Worm (Caenorhabditis elegans) whole organism, L4 larva: ENCODE results near the gene srz-54.
A peak's percentile ranks its signal among the peaks of the same experiment; 100 is the strongest.

Experiments used
- D1046.2 ChIP-seq: fragments of 200-800 bp; sonication (Bioruptor generic); IDR thresholded peaks from 2 replicates; pipeline ENCODE4 v1.3.6; 2022; ENCODE audit warnings: missing genetic modification characterization, missing compliant biosample characterization
- F10B5.3 ChIP-seq: sonication (generic microtip); optimal IDR thresholded peaks from 2 replicates; lab custom pipeline; 2016; ENCODE audit warnings: mild to moderate bottlenecking, missing genetic modification characterization, missing compliant biosample characterization
- F26F4.8 ChIP-seq: fragments of 200-800 bp; sonication (Bioruptor generic); conservative IDR thresholded peaks from 2 replicates; pipeline ENCODE4 v1.3.6; 2022; ENCODE audit warnings: missing genetic modification characterization, missing compliant biosample characterization
- Y48G9A.11 ChIP-seq: fragments of 200-800 bp; sonication (Bioruptor generic); IDR thresholded peaks from 2 replicates; pipeline ENCODE4 v1.3.6; 2022; ENCODE audit warnings: missing genetic modification reagents, missing genetic modification characterization, missing compliant biosample characterization
- ZK546.5 ChIP-seq, 2 experiments: sonication (generic microtip); optimal IDR thresholded peaks; 2 replicates each; lab custom pipeline; 2017; ENCODE audit warnings: missing biosample characterization in 2 of 2, missing genetic modification characterization in 2 of 2
- arid-1 ChIP-seq: fragments of 200-800 bp; sonication (Bioruptor generic); conservative IDR thresholded peaks from 2 replicates; pipeline ENCODE4 v1.3.6; 2022; ENCODE audit warnings: missing genetic modification reagents, missing genetic modification characterization, missing compliant biosample characterization
- attf-4 ChIP-seq: sonication (generic microtip); optimal IDR thresholded peaks from 3 replicates; lab custom pipeline; 2017; ENCODE audit warnings: missing biosample characterization, missing genetic modification characterization
- ceh-32 ChIP-seq: sonication (generic microtip); optimal IDR thresholded peaks from 2 replicates; lab custom pipeline; 2016; ENCODE audit warnings: mild to moderate bottlenecking, missing genetic modification characterization, missing compliant biosample characterization; ENCODE audit not compliant: poor library complexity
- ceh-44 ChIP-seq: fragments of 200-800 bp; sonication (Bioruptor generic); IDR thresholded peaks from 2 replicates; pipeline ENCODE4 v1.3.6; 2022; ENCODE audit warnings: missing genetic modification reagents, missing genetic modification characterization, missing compliant biosample characterization
- ceh-62 ChIP-seq: sonication (generic microtip); optimal IDR thresholded peaks from 2 replicates; lab custom pipeline; 2017; ENCODE audit warnings: missing biosample characterization, missing genetic modification characterization
- ces-1 ChIP-seq: fragments of 150-350 bp; sonication (generic microtip); optimal IDR thresholded peaks from 4 replicates; lab custom pipeline; 2014; ENCODE audit warnings: missing biosample characterization, missing genetic modification reagents, missing genetic modification characterization
- daf-8 ChIP-seq: fragments of 200-800 bp; sonication (Bioruptor generic); IDR thresholded peaks from 2 replicates; pipeline ENCODE4 v1.3.6; 2022; ENCODE audit warnings: missing genetic modification characterization, missing compliant biosample characterization
- dmd-6 ChIP-seq: fragments of 200-800 bp; sonication (Bioruptor generic); IDR thresholded peaks from 2 replicates; pipeline ENCODE4 v1.3.6; 2022; ENCODE audit warnings: missing genetic modification reagents, missing genetic modification characterization, missing compliant biosample characterization
- dmd-8 ChIP-seq: fragments of 200-800 bp; sonication (Bioruptor generic); IDR thresholded peaks from 2 replicates; pipeline ENCODE4 v1.3.6; 2022; ENCODE audit warnings: missing genetic modification characterization, missing compliant biosample characterization
- egl-27 ChIP-seq: sonication (generic microtip); optimal IDR thresholded peaks from 3 replicates; lab custom pipeline; 2017; ENCODE audit warnings: missing biosample characterization, missing genetic modification reagents, missing genetic modification characterization
- fkh-10 ChIP-seq: fragments of 150-350 bp; optimal IDR thresholded peaks from 2 replicates; lab custom pipeline; 2014; ENCODE audit warnings: missing biosample characterization, missing genetic modification reagents, missing genetic modification characterization
- gei-8 ChIP-seq: fragments of 200-800 bp; sonication (Bioruptor generic); optimal IDR thresholded peaks from 2 replicates; lab custom pipeline; 2018; ENCODE audit warnings: mild to moderate bottlenecking, missing genetic modification characterization, missing compliant biosample characterization
- hlh-30 ChIP-seq: sonication (generic microtip); optimal IDR thresholded peaks from 2 replicates; lab custom pipeline; 2017; ENCODE audit warnings: antibody characterized with exemption, mild to moderate bottlenecking, missing genetic modification characterization, missing compliant biosample characterization; ENCODE audit not compliant: insufficient read depth
- lim-7 ChIP-seq: fragments of 200-800 bp; sonication (Bioruptor generic); IDR thresholded peaks from 2 replicates; pipeline ENCODE4 v1.3.6; 2022; ENCODE audit warnings: missing genetic modification characterization, missing compliant biosample characterization
- lin-1 ChIP-seq: fragments of 200-800 bp; sonication (Bioruptor generic); IDR thresholded peaks from 2 replicates; pipeline ENCODE4 v1.3.6; 2022; ENCODE audit warnings: missing genetic modification reagents, missing genetic modification characterization, missing compliant biosample characterization
- lin-13 ChIP-seq: fragments of 150-350 bp; optimal IDR thresholded peaks from 2 replicates; lab custom pipeline; 2014; ENCODE audit warnings: missing biosample characterization, missing genetic modification reagents, missing genetic modification characterization
- lin-29 ChIP-seq: fragments of 200-800 bp; sonication (Bioruptor generic); IDR thresholded peaks from 2 replicates; pipeline ENCODE4 v1.3.6; 2022; ENCODE audit warnings: missing genetic modification reagents, missing genetic modification characterization, missing compliant biosample characterization
- lin-38 ChIP-seq: fragments of 200-800 bp; sonication (Bioruptor generic); IDR thresholded peaks from 2 replicates; pipeline ENCODE4 v1.3.6; 2022; ENCODE audit warnings: missing genetic modification reagents, missing genetic modification characterization, missing compliant biosample characterization
- madf-9 ChIP-seq: fragments of 200-800 bp; sonication (Bioruptor generic); conservative IDR thresholded peaks from 2 replicates; pipeline ENCODE4 v1.3.6; 2022; ENCODE audit warnings: missing genetic modification reagents, missing genetic modification characterization, missing compliant biosample characterization
- mes-2 ChIP-seq: sonication (generic microtip); optimal IDR thresholded peaks from 2 replicates; lab custom pipeline; 2016; ENCODE audit warnings: missing genotype, mild to moderate bottlenecking, missing genetic modification characterization, missing compliant biosample characterization; ENCODE audit not compliant: poor library complexity, severe bottlenecking
- mxl-3 ChIP-seq: fragments of 200-800 bp; sonication (Bioruptor generic); optimal IDR thresholded peaks from 2 replicates; lab custom pipeline; 2018; ENCODE audit warnings: mild to moderate bottlenecking, missing genetic modification characterization, missing compliant biosample characterization
- nhr-41 ChIP-seq: fragments of 200-800 bp; sonication (Bioruptor generic); IDR thresholded peaks from 2 replicates; pipeline ENCODE4 v1.3.6; 2022; ENCODE audit warnings: missing genetic modification reagents, missing genetic modification characterization, missing compliant biosample characterization
- nhr-48 ChIP-seq: sonication (generic microtip); optimal IDR thresholded peaks from 2 replicates; lab custom pipeline; 2016; ENCODE audit warnings: mild to moderate bottlenecking, missing genetic modification characterization, missing compliant biosample characterization
- pqm-1 ChIP-seq: sonication (generic microtip); optimal IDR thresholded peaks from 2 replicates; lab custom pipeline; 2017; ENCODE audit warnings: missing biosample characterization, missing genetic modification characterization
- set-16 ChIP-seq: fragments of 200-800 bp; sonication (Bioruptor generic); IDR thresholded peaks from 2 replicates; pipeline ENCODE4 v1.3.6; 2022; ENCODE audit warnings: missing genetic modification reagents, missing genetic modification characterization, missing compliant biosample characterization
- tra-1 ChIP-seq: fragments of 200-800 bp; sonication (Bioruptor generic); IDR thresholded peaks from 2 replicates; pipeline ENCODE4 v1.3.6; 2022; ENCODE audit warnings: missing genetic modification reagents, missing genetic modification characterization, missing compliant biosample characterization
- unc-39 ChIP-seq: sonication (generic microtip); optimal IDR thresholded peaks from 2 replicates; lab custom pipeline; 2017; ENCODE audit warnings: missing biosample characterization, missing genetic modification characterization
- unc-62 ChIP-seq, 3 experiments: fragments of 150-350 bp in 1 of 3; sonication (generic microtip); optimal IDR thresholded peaks in 2 of 3; peaks in 1 of 3; 1 replicate in 1 of 3; 2 replicates in 2 of 3; lab custom pipeline; 2014 to 2017; ENCODE audit warnings: missing biosample characterization in 3 of 3, missing genetic modification characterization in 3 of 3, missing genetic modification reagents in 3 of 3, missing genotype in 1 of 3
- zag-1 ChIP-seq: fragments of 150-350 bp; optimal IDR thresholded peaks from 2 replicates; lab custom pipeline; 2014; ENCODE audit warnings: missing biosample characterization, missing genetic modification characterization
- ztf-7 ChIP-seq: fragments of 150-350 bp; optimal IDR thresholded peaks from 2 replicates; lab custom pipeline; 2014; ENCODE audit warnings: missing biosample characterization, missing genetic modification characterization

Gene srz-54

ce11 chrV:16973338-16973737 lies 7.1 kb upstream of the srz-54 start:
- TF ChIP-seq unc-62 (GFP tag; optimal IDR thresholded peaks at IDR 0.05 in 1 of 2; lab: Kevin White, UChicago) (peak in 1 of 2 experiments; percentile 91), unc-62 (tag; optimal IDR thresholded peaks at IDR 0.05; lab: Kevin White, UChicago) (no peak), ces-1 (GFP tag; lab: Kevin White, UChicago) (no peak)

ce11 chrV:16974919-16975318 lies 5.5 kb upstream of the srz-54 start, which contains the start of gene srx-54:
Gene srx-54 (plus strand): TSS chrV:16975219.
- no peak for TF ChIP-seq D1046.2 (GFP tag; lab: Robert Waterston, UW)
- TF ChIP-seq lim-7 (GFP tag; lab: Robert Waterston, UW) = no peak
- TF ChIP-seq ZK546.5 (tag; optimal IDR thresholded peaks at IDR 0.05; lab: Kevin White, UChicago) = no peak
- no peak for TF ChIP-seq attf-4 (tag; lab: Kevin White, UChicago)
- no peak for TF ChIP-seq nhr-48 (tag; lab: Kevin White, UChicago)
- TF ChIP-seq mes-2 (tag; lab: Kevin White, UChicago) = no peak
- TF ChIP-seq pqm-1 (tag; lab: Kevin White, UChicago) = no peak
- TF ChIP-seq lin-38 (GFP tag; lab: Robert Waterston, UW) = no peak
- no peak for TF ChIP-seq tra-1
- no peak for TF ChIP-seq ceh-62 (tag; lab: Kevin White, UChicago)
- no peak for TF ChIP-seq lin-13 (GFP tag; lab: Kevin White, UChicago)

DNA sequence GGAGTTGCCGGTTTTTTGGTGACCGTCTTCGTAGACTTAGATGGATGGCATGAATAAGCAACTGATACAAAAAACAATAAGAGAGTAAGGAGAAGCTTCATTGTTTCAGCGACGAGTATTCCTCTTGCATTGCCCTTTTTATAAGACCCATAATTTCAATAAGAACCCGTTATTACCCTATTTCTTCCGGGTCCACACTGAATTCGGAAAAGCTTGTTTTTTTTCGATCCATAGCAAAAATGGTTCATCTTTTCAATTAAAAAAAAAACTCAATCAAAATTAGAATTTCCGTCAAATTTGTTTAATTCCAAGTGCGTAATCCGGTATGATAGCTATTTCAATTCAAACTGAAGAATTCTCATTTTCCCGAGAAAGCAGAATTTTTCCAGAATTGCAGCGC lies 6.6 kb downstream of the srz-54 start, which contains the start of gene Y102A5C.40:
TSS of gene Y102A5C.40 (minus strand) at position 101 of the 400 bp plus-strand sequence.
- no peak for TF ChIP-seq madf-9 (GFP tag; lab: Robert Waterston, UW)
- TF ChIP-seq fkh-10 = no peak
- TF ChIP-seq unc-39 = no peak
- TF ChIP-seq unc-62 (GFP tag; optimal IDR thresholded peaks at IDR 0.05 in 1 of 2; lab: Kevin White, UChicago) = no peak
- TF ChIP-seq unc-62 (tag; optimal IDR thresholded peaks at IDR 0.05; lab: Kevin White, UChicago) = no peak
- no peak for TF ChIP-seq ZK546.5 (tag; optimal IDR thresholded peaks at IDR 0.05; lab: Kevin White, UChicago)
- no peak for TF ChIP-seq F10B5.3
- TF ChIP-seq hlh-30 = no peak
- TF ChIP-seq dmd-8 (GFP tag; lab: Robert Waterston, UW) = no peak
- no peak for TF ChIP-seq egl-27 (tag; lab: Kevin White, UChicago)
- TF ChIP-seq lin-29 (GFP tag; lab: Robert Waterston, UW) = no peak
- no peak for TF ChIP-seq mxl-3 (GFP tag; lab: Kevin White, UChicago)
- TF ChIP-seq daf-8 = no peak
- TF ChIP-seq set-16 (GFP tag; lab: Robert Waterston, UW) = no peak
- TF ChIP-seq ceh-32 (tag; lab: Kevin White, UChicago) = no peak

ce11 chrV:16987783-16988182 lies 7.3 kb downstream of the srz-54 start:
- TF ChIP-seq ceh-44 = no peak
- TF ChIP-seq unc-62 (GFP tag; optimal IDR thresholded peaks at IDR 0.05 in 1 of 2; lab: Kevin White, UChicago) = peak in 1 of 2 experiments; percentile 97
- no peak for TF ChIP-seq unc-62 (tag; optimal IDR thresholded peaks at IDR 0.05; lab: Kevin White, UChicago)

DNA sequence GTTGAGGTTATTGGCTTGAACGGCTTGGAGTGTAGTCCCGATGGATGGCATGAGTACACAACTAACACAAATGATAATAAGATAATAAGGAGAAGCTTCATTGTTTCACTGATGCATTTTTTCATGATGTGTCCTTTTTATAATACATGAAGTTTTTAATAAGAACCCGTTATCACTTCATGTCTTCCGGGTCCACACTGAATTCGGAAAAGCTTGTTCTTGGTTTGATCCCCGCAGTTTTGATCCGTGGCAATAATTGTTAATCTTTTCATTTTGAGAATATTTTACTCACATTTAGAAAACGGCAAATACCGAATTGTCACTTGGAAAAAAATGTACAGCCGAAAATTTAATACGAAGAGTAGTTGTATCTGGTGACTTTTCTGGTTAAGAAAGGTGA lies 8.1 kb downstream of the srz-54 start, which contains the start of gene Y102A5C.27:
TSS of gene Y102A5C.27 (minus strand) at position 101 of the 400 bp plus-strand sequence.
- no peak for TF ChIP-seq arid-1 (GFP tag; lab: Robert Waterston, UW)
- no peak for TF ChIP-seq nhr-41
- no peak for TF ChIP-seq F26F4.8 (GFP tag; lab: Robert Waterston, UW)
- no peak for TF ChIP-seq zag-1 (tag; lab: Kevin White, UChicago)
- TF ChIP-seq gei-8 (GFP tag; lab: Kevin White, UChicago) = no peak
- TF ChIP-seq F10B5.3 = no peak
- TF ChIP-seq ztf-7 = no peak
- TF ChIP-seq ceh-62 (tag; lab: Kevin White, UChicago) = no peak
- no peak for TF ChIP-seq Y48G9A.11 (GFP tag; lab: Robert Waterston, UW)
- TF ChIP-seq mes-2 (tag; lab: Kevin White, UChicago) = no peak
- TF ChIP-seq unc-62 (GFP tag; optimal IDR thresholded peaks at IDR 0.05 in 1 of 2; lab: Kevin White, UChicago) = no peak
- no peak for TF ChIP-seq unc-62 (tag; optimal IDR thresholded peaks at IDR 0.05; lab: Kevin White, UChicago)
- no peak for TF ChIP-seq dmd-6 (GFP tag; lab: Robert Waterston, UW)
- no peak for TF ChIP-seq lin-1
